Worm (Caenorhabditis elegans) whole organism, young adult: ENCODE results near the gene Y14H12A.1.

Source experiments
- B0019.2 ChIP-seq: fragments of 200-800 bp; sonication (Bioruptor generic); conservative IDR thresholded peaks from 2 replicates; pipeline ENCODE4 v1.3.6; 2022; ENCODE audit warnings: missing genetic modification reagents, missing genetic modification characterization, missing compliant biosample characterization
- F10E7.11 ChIP-seq: sonication (generic microtip); optimal IDR thresholded peaks from 2 replicates; lab custom pipeline; 2017; ENCODE audit warnings: mild to moderate bottlenecking, missing genetic modification characterization, moderate library complexity, missing compliant biosample characterization
- K12H6.12 ChIP-seq: fragments of 200-800 bp; sonication (Bioruptor generic); optimal IDR thresholded peaks from 2 replicates; lab custom pipeline; 2018; ENCODE audit warnings: mild to moderate bottlenecking, missing genetic modification characterization, missing compliant biosample characterization
- Y56A3A.18 ChIP-seq: fragments of 200-800 bp; sonication (Bioruptor generic); IDR thresholded peaks from 2 replicates; pipeline ENCODE4 v1.3.6; 2022; ENCODE audit warnings: missing genetic modification reagents, missing genetic modification characterization, missing compliant biosample characterization
- ZK185.1 ChIP-seq: sonication (generic microtip); optimal IDR thresholded peaks from 2 replicates; lab custom pipeline; 2016; ENCODE audit warnings: mild to moderate bottlenecking, missing genetic modification characterization, missing compliant biosample characterization; ENCODE audit not compliant: poor library complexity, severe bottlenecking
- aptf-2 ChIP-seq: fragments of 200-800 bp; sonication (Bioruptor generic); conservative IDR thresholded peaks from 2 replicates; pipeline ENCODE4 v1.3.6; 2022; ENCODE audit warnings: missing genetic modification reagents, missing genetic modification characterization, missing compliant biosample characterization
- attf-6 ChIP-seq: fragments of 200-800 bp; sonication (Bioruptor generic); IDR thresholded peaks from 2 replicates; pipeline ENCODE4 v1.3.6; 2022; ENCODE audit warnings: missing genetic modification reagents, missing genetic modification characterization, missing compliant biosample characterization
- ekl-4 ChIP-seq: fragments of 200-800 bp; sonication (Bioruptor generic); IDR thresholded peaks from 2 replicates; pipeline ENCODE4 v1.3.6; 2022; ENCODE audit warnings: missing genetic modification reagents, missing genetic modification characterization, missing compliant biosample characterization
- gei-17 ChIP-seq: fragments of 200-800 bp; sonication (Bioruptor generic); optimal IDR thresholded peaks from 2 replicates; lab custom pipeline; 2018; ENCODE audit warnings: mild to moderate bottlenecking, missing genetic modification characterization, missing compliant biosample characterization
- him-1 ChIP-seq: sonication (generic microtip); optimal IDR thresholded peaks from 2 replicates; lab custom pipeline; 2016; ENCODE audit warnings: missing genotype, missing genetic modification reagents, missing genetic modification characterization, missing compliant biosample characterization
- madf-3 ChIP-seq: fragments of 200-800 bp; sonication (Bioruptor generic); IDR thresholded peaks from 2 replicates; pipeline ENCODE4 v1.3.6; 2022; ENCODE audit warnings: missing genetic modification reagents, missing genetic modification characterization, missing compliant biosample characterization
- nfya-2 ChIP-seq: fragments of 200-800 bp; sonication (Bioruptor generic); IDR thresholded peaks from 2 replicates; pipeline ENCODE4 v1.3.6; 2022; ENCODE audit warnings: missing genetic modification reagents, missing genetic modification characterization, missing compliant biosample characterization
- tbx-9 ChIP-seq: sonication (generic microtip); optimal IDR thresholded peaks from 2 replicates; lab custom pipeline; 2016; ENCODE audit warnings: borderline replicate concordance, missing genetic modification characterization, inconsistent platforms, missing compliant biosample characterization
- ztf-25 ChIP-seq: fragments of 200-800 bp; sonication (Bioruptor generic); IDR thresholded peaks from 2 replicates; pipeline ENCODE4 v1.3.6; 2022; ENCODE audit warnings: missing genetic modification reagents, missing genetic modification characterization, missing compliant biosample characterization

Gene Y14H12A.1

ce11 chrII:4042696-4043095, 49.7 kb downstream of the Y14H12A.1 start (continued):
- TF ChIP-seq K12H6.12 (tag; lab: Kevin White, UChicago) (no peak), B0019.2 (no peak), madf-3 (GFP tag; lab: Robert Waterston, UW) (peak; percentile 77; the same call in 1 of the 2 replicates), him-1 (tag; lab: Kevin White, UChicago) (no peak), F10E7.11 (tag; lab: Kevin White, UChicago) (no peak), attf-6 (GFP tag; lab: Robert Waterston, UW) (peak; percentile 45; the same call in 1 of the 2 replicates), Y56A3A.18 (GFP tag; lab: Robert Waterston, UW) (0 out of 2 replicates have a peak, but pooled peaks have one; percentile 21), nfya-2 (GFP tag; lab: Robert Waterston, UW) (no peak), ekl-4 (GFP tag; lab: Robert Waterston, UW) (peak; percentile 79), ztf-25 (GFP tag; lab: Robert Waterston, UW) (no peak), ZK185.1 (no peak), tbx-9 (tag; lab: Kevin White, UChicago) (no peak), gei-17 (GFP tag; lab: Kevin White, UChicago) (no peak), aptf-2 (GFP tag; lab: Robert Waterston, UW) (no peak)
